Worm (Caenorhabditis elegans): Measurements from ENCODE around the gene F20E11.7.

Gene F20E11.7

ce11 chrV:17467881-17468280 is 3.5 kb downstream of the F20E11.7 start:
- TF ChIP-seq aha-1 (tag) (no peak), set-16 (GFP tag; IDR thresholded peaks at IDR 0.05) (peak; percentile 76), ztf-7 (tag; optimal IDR thresholded peaks at IDR 0.05) (no peak), nhr-28 (tag; optimal IDR thresholded peaks at IDR 0.05) (no peak), saeg-2 (GFP tag; IDR thresholded peaks at IDR 0.05) (no peak)

- TF ChIP-seq Y105C5A.15 (GFP tag; IDR thresholded peaks at IDR 0.05) (no peak), gei-8 (GFP tag; optimal IDR thresholded peaks at IDR 0.05) (no peak), jun-1 (tag; optimal IDR thresholded peaks at IDR 0.05) (no peak), cey-2 (tag; optimal IDR thresholded peaks at IDR 0.05; ENCODE audit: borderline replicate concordance, insufficient read depth) (no peak), F10B5.3 (tag; optimal IDR thresholded peaks at IDR 0.05) (no peak), unc-62 (GFP tag; optimal IDR thresholded peaks at IDR 0.05 in 1 of 2) (no peak), unc-62 (tag; optimal IDR thresholded peaks at IDR 0.05) (no peak), rbr-2 (tag; optimal IDR thresholded peaks at IDR 0.05) (no peak), F37D6.2 (tag; optimal IDR thresholded peaks at IDR 0.05) (no peak), dpl-1 (GFP tag; optimal IDR thresholded peaks at IDR 0.05) (no peak), F44E2.7 (GFP tag; IDR thresholded peaks at IDR 0.05) (no peak), snpc-1.2 (GFP tag; IDR thresholded peaks at IDR 0.05) (no peak), nhr-76 (tag; optimal IDR thresholded peaks at IDR 0.05) (no peak), daf-12 (tag; optimal IDR thresholded peaks at IDR 0.05) (no peak), ceh-82 (tag; optimal IDR thresholded peaks at IDR 0.05) (no peak), fkh-10 (GFP tag; optimal IDR thresholded peaks at IDR 0.05) (no peak), hif-1 (tag; optimal IDR thresholded peaks at IDR 0.05) (no peak), aha-1 (tag) (no peak), lir-3 (tag; optimal IDR thresholded peaks at IDR 0.05) (no peak), hlh-11 (tag; optimal IDR thresholded peaks at IDR 0.05) (no peak), zip-11 (GFP tag; IDR thresholded peaks at IDR 0.05) (no peak)
Observed at ce11 chrV:17469180-17469579, 4.8 kb downstream of the F20E11.7 start, which contains the start of gene F20E11.17. TSS of gene F20E11.17 (minus strand) at chrV:17469280.

- TF ChIP-seq gei-8 (GFP tag; optimal IDR thresholded peaks at IDR 0.05) (no peak), lin-15B (tag; optimal IDR thresholded peaks at IDR 0.05) (no peak), hif-1 (tag; optimal IDR thresholded peaks at IDR 0.05) (no peak), ceh-28 (tag; optimal IDR thresholded peaks at IDR 0.05) (no peak), ZK546.5 (tag; optimal IDR thresholded peaks at IDR 0.05) (no peak), zip-2 (tag; optimal IDR thresholded peaks at IDR 0.05) (no peak), attf-4 (tag; optimal IDR thresholded peaks at IDR 0.05) (no peak), Y105C5A.15 (GFP tag; IDR thresholded peaks at IDR 0.05) (no peak), zfp-3 (GFP tag; conservative IDR thresholded peaks at IDR 0.05) (no peak), lin-1 (GFP tag; IDR thresholded peaks at IDR 0.05) (no peak), mdl-1 (tag; optimal IDR thresholded peaks at IDR 0.05) (no peak), lin-29 (GFP tag; IDR thresholded peaks at IDR 0.05) (no peak), dve-1 (tag; optimal IDR thresholded peaks at IDR 0.05; ENCODE audit: insufficient read depth) (no peak), madf-9 (GFP tag; conservative IDR thresholded peaks at IDR 0.05) (no peak), mdt-29 (GFP tag; IDR thresholded peaks at IDR 0.05) (no peak)
Observed at ce11 chrV:17471564-17471963, 7.2 kb downstream of the F20E11.7 start, which contains the start of gene srh-235. TSS of gene srh-235 (minus strand) at chrV:17471664.

ce11 chrV:17473699-17474098 is 9.3 kb downstream of the F20E11.7 start, which contains the start of gene srh-123:
TSS of gene srh-123 (plus strand) at chrV:17473999.
- TF ChIP-seq dve-1 (tag; optimal IDR thresholded peaks at IDR 0.05; ENCODE audit: insufficient read depth) (no peak), Y75B8A.6 (GFP tag; IDR thresholded peaks at IDR 0.05) (no peak), zip-11 (GFP tag; IDR thresholded peaks at IDR 0.05) (no peak), T26A8.4 (GFP tag; IDR thresholded peaks at IDR 0.05) (no peak), unc-39 (tag; optimal IDR thresholded peaks at IDR 0.05) (no peak), php-3 (GFP tag; IDR thresholded peaks at IDR 0.05) (no peak), nhr-237 (tag; optimal IDR thresholded peaks at IDR 0.05) (no peak), pqm-1 (tag; optimal IDR thresholded peaks at IDR 0.05) (no peak), lin-39 (tag; optimal IDR thresholded peaks at IDR 0.05) (no peak), nhr-77 (tag; optimal IDR thresholded peaks at IDR 0.05) (no peak)
